Worm (Caenorhabditis elegans) whole organism, late embryonic: ENCODE measurements around the gene R07E5.19.

Experiments used
- C08G9.2 ChIP-seq: sonication (generic microtip); optimal IDR thresholded peaks from 2 replicates; lab custom pipeline; 2016; ENCODE audit warnings: mild to moderate bottlenecking, missing genetic modification characterization, moderate library complexity, missing compliant biosample characterization
- F13H6.1 ChIP-seq: sonication (generic microtip); optimal IDR thresholded peaks from 2 replicates; lab custom pipeline; 2016; ENCODE audit warnings: missing genetic modification characterization, missing compliant biosample characterization
- K09A11.1 ChIP-seq: sonication (generic microtip); optimal IDR thresholded peaks from 2 replicates; lab custom pipeline; 2017; ENCODE audit warnings: antibody characterized with exemption, mild to moderate bottlenecking, missing genetic modification characterization, missing compliant biosample characterization; ENCODE audit not compliant: insufficient read depth
- T23F11.4 ChIP-seq: fragments of 200-800 bp; sonication (Bioruptor generic); optimal IDR thresholded peaks from 2 replicates; lab custom pipeline; 2018; ENCODE audit warnings: mild to moderate bottlenecking, missing genetic modification characterization, missing compliant biosample characterization
- Y22D7AL.16 ChIP-seq: sonication (generic microtip); optimal IDR thresholded peaks from 2 replicates; lab custom pipeline; 2016; ENCODE audit warnings: missing genetic modification characterization, missing compliant biosample characterization
- ahr-1 ChIP-seq: sonication (generic microtip); optimal IDR thresholded peaks from 2 replicates; lab custom pipeline; 2016; ENCODE audit warnings: missing genetic modification characterization, missing compliant biosample characterization
- ama-1 ChIP-seq: fragments of 150-350 bp; optimal IDR thresholded peaks from 2 replicates; lab custom pipeline; 2014
- ceh-18 ChIP-seq: sonication (generic microtip); optimal IDR thresholded peaks from 2 replicates; lab custom pipeline; 2016; ENCODE audit warnings: missing genetic modification characterization, missing compliant biosample characterization
- ceh-2 ChIP-seq: sonication (generic microtip); optimal IDR thresholded peaks from 2 replicates; lab custom pipeline; 2016; ENCODE audit warnings: missing genotype, missing genetic modification characterization, missing compliant biosample characterization
- ceh-24 ChIP-seq: sonication (generic microtip); optimal IDR thresholded peaks from 2 replicates; lab custom pipeline; 2016; ENCODE audit warnings: mild to moderate bottlenecking, missing genetic modification characterization, missing compliant biosample characterization
- ceh-30 ChIP-seq: fragments of 150-350 bp; optimal IDR thresholded peaks from 2 replicates; lab custom pipeline; 2014; ENCODE audit warnings: missing biosample characterization, missing genetic modification characterization
- ceh-31 ChIP-seq: sonication (generic microtip); optimal IDR thresholded peaks from 2 replicates; lab custom pipeline; 2016; ENCODE audit warnings: missing genetic modification characterization, missing compliant biosample characterization
- ceh-34 ChIP-seq: sonication (generic microtip); optimal IDR thresholded peaks from 2 replicates; lab custom pipeline; 2016; ENCODE audit warnings: mild to moderate bottlenecking, missing genetic modification characterization, missing compliant biosample characterization
- ceh-48 ChIP-seq: sonication (generic microtip); optimal IDR thresholded peaks from 2 replicates; lab custom pipeline; 2016; ENCODE audit warnings: missing genetic modification characterization, inconsistent platforms, missing compliant biosample characterization
- ceh-6 ChIP-seq: fragments of 200-800 bp; sonication (Bioruptor generic); optimal IDR thresholded peaks from 2 replicates; lab custom pipeline; 2018; ENCODE audit warnings: mild to moderate bottlenecking, missing genetic modification characterization, missing compliant biosample characterization
- ceh-9 ChIP-seq: sonication (generic microtip); optimal IDR thresholded peaks from 2 replicates; lab custom pipeline; 2016; ENCODE audit warnings: mild to moderate bottlenecking, missing genetic modification characterization, inconsistent platforms, missing compliant biosample characterization
- dve-1 ChIP-seq: sonication (generic microtip); optimal IDR thresholded peaks from 2 replicates; lab custom pipeline; 2017; ENCODE audit warnings: antibody characterized with exemption, mild to moderate bottlenecking, missing genetic modification characterization, missing compliant biosample characterization
- elt-4 ChIP-seq: sonication (generic microtip); optimal IDR thresholded peaks from 2 replicates; lab custom pipeline; 2016; ENCODE audit warnings: missing genetic modification characterization, missing compliant biosample characterization
- ets-4 ChIP-seq: sonication (generic microtip); optimal IDR thresholded peaks from 2 replicates; lab custom pipeline; 2016; ENCODE audit warnings: missing genetic modification characterization, missing compliant biosample characterization
- fax-1 ChIP-seq: sonication (generic microtip); optimal IDR thresholded peaks from 2 replicates; lab custom pipeline; 2016; ENCODE audit warnings: missing genotype, missing genetic modification characterization, missing compliant biosample characterization
- gmeb-2 ChIP-seq: sonication (generic microtip); optimal IDR thresholded peaks from 2 replicates; lab custom pipeline; 2016; ENCODE audit warnings: missing genetic modification characterization, inconsistent platforms, missing compliant biosample characterization
- hlh-13 ChIP-seq: fragments of 200-800 bp; sonication (Bioruptor generic); optimal IDR thresholded peaks from 2 replicates; lab custom pipeline; 2018; ENCODE audit warnings: mild to moderate bottlenecking, missing genetic modification characterization, missing compliant biosample characterization
- hlh-15 ChIP-seq: sonication (generic microtip); optimal IDR thresholded peaks from 2 replicates; lab custom pipeline; 2016; ENCODE audit warnings: missing genetic modification characterization, missing compliant biosample characterization
- hlh-6 ChIP-seq: sonication (generic microtip); optimal IDR thresholded peaks from 2 replicates; lab custom pipeline; 2016; ENCODE audit warnings: missing genotype, missing genetic modification characterization, missing compliant biosample characterization
- hlh-8 ChIP-seq: sonication (generic microtip); optimal IDR thresholded peaks from 2 replicates; lab custom pipeline; 2016; ENCODE audit warnings: missing genotype, missing genetic modification characterization, missing compliant biosample characterization
- lin-11 ChIP-seq: fragments of 200-800 bp; sonication (Bioruptor generic); optimal IDR thresholded peaks from 2 replicates; lab custom pipeline; 2018; ENCODE audit warnings: mild to moderate bottlenecking, missing genetic modification characterization, missing compliant biosample characterization
- nfya-1 ChIP-seq: sonication (generic microtip); optimal IDR thresholded peaks from 2 replicates; lab custom pipeline; 2017; ENCODE audit warnings: missing genetic modification characterization, mild to moderate bottlenecking, missing compliant biosample characterization, antibody characterized with exemption, moderate library complexity
- pag-3 ChIP-seq: sonication (generic microtip); optimal IDR thresholded peaks from 2 replicates; lab custom pipeline; 2016; ENCODE audit warnings: missing compliant biosample characterization, missing genetic modification characterization, borderline replicate concordance
- pat-9 ChIP-seq: fragments of 200-800 bp; sonication (Bioruptor generic); optimal IDR thresholded peaks from 2 replicates; lab custom pipeline; 2018; ENCODE audit warnings: mild to moderate bottlenecking, missing genetic modification characterization, moderate library complexity, missing compliant biosample characterization
- pha-4 ChIP-seq: fragments of 150-350 bp; optimal IDR thresholded peaks from 2 replicates; lab custom pipeline; 2018; ENCODE audit warnings: missing biosample characterization, missing genetic modification reagents, missing genetic modification characterization
- rnt-1 ChIP-seq: sonication (generic microtip); optimal IDR thresholded peaks from 2 replicates; lab custom pipeline; 2016; ENCODE audit warnings: missing genetic modification characterization, missing compliant biosample characterization
- sdc-2 ChIP-seq: sonication (generic microtip); optimal IDR thresholded peaks from 2 replicates; lab custom pipeline; 2016; ENCODE audit warnings: missing genotype, missing genetic modification characterization, missing compliant biosample characterization
- syd-9 ChIP-seq: sonication (generic microtip); optimal IDR thresholded peaks from 2 replicates; lab custom pipeline; 2016; ENCODE audit warnings: mild to moderate bottlenecking, missing genetic modification characterization, moderate library complexity, missing compliant biosample characterization
- tbx-2 ChIP-seq: sonication (generic microtip); optimal IDR thresholded peaks from 2 replicates; lab custom pipeline; 2016; ENCODE audit warnings: missing genetic modification characterization, missing compliant biosample characterization
- tbx-7 ChIP-seq: sonication (generic microtip); optimal IDR thresholded peaks from 2 replicates; lab custom pipeline; 2016; ENCODE audit warnings: missing genotype, missing genetic modification characterization, missing compliant biosample characterization
- ttx-3 ChIP-seq: sonication (generic microtip); optimal IDR thresholded peaks from 2 replicates; lab custom pipeline; 2016; ENCODE audit warnings: missing genetic modification reagents, missing genetic modification characterization, missing compliant biosample characterization

R07E5.19 gene

ce11 chrIII:4378600-4379293 lies 39.1 kb downstream of the R07E5.19 start (continued):
- peak; percentile 18 for TF ChIP-seq hlh-15
- TF ChIP-seq T23F11.4 (GFP tag; lab: Kevin White, UChicago): peak; percentile 67
- TF ChIP-seq syd-9 (tag; lab: Kevin White, UChicago): peak; percentile 62
- TF ChIP-seq K09A11.1 (tag; lab: Kevin White, UChicago): peak; percentile 28
- peak; percentile 60 for TF ChIP-seq gmeb-2 (tag; lab: Kevin White, UChicago)
- peak; percentile 28 for TF ChIP-seq ceh-48 (tag; lab: Kevin White, UChicago)
- peak; percentile 70 for TF ChIP-seq ceh-31 (tag; lab: Kevin White, UChicago)

ce11 chrIII:4374854-4375253 lies 43.0 kb downstream of the R07E5.19 start, which contains the start of gene pals-26:
Gene pals-26, plus strand, starts transcription at chrIII:4375154.
- TF ChIP-seq ceh-6 (no peak), pag-3 (no peak), ceh-34 (tag; lab: Kevin White, UChicago) (no peak), ceh-30 (tag; lab: Kevin White, UChicago) (no peak)
- TF ChIP-seq, all 69 proteins: peak for 0

ce11 chrIII:4372894-4373293 lies 45.0 kb downstream of the R07E5.19 start:
- no peak for TF ChIP-seq C08G9.2 (tag; lab: Kevin White, UChicago)
- no peak for TF ChIP-seq sdc-2 (tag; lab: Kevin White, UChicago)
- TF ChIP-seq fax-1: no peak
- TF ChIP-seq ceh-34 (tag; lab: Kevin White, UChicago): no peak
- TF ChIP-seq tbx-2 (tag; lab: Kevin White, UChicago): no peak
- TF ChIP-seq dve-1 (tag; lab: Kevin White, UChicago): no peak
- TF ChIP-seq tbx-7 (tag; lab: Kevin White, UChicago): no peak
- TF ChIP-seq ceh-9: no peak
- TF ChIP-seq hlh-13 (GFP tag; lab: Kevin White, UChicago): no peak
- no peak for TF ChIP-seq nfya-1 (tag; lab: Kevin White, UChicago)
- TF ChIP-seq ceh-18 (tag; lab: Kevin White, UChicago): no peak
- no peak for TF ChIP-seq elt-4 (tag; lab: Kevin White, UChicago)
- no peak for TF ChIP-seq hlh-6 (tag; lab: Kevin White, UChicago)
- TF ChIP-seq ceh-2 (tag; lab: Kevin White, UChicago): no peak
- no peak for TF ChIP-seq ama-1 (lab: Kevin White, UChicago)
- TF ChIP-seq Y22D7AL.16: no peak
- no peak for TF ChIP-seq pat-9 (tag; lab: Kevin White, UChicago)
- TF ChIP-seq ahr-1 (tag; lab: Kevin White, UChicago): no peak
- no peak for TF ChIP-seq lin-11 (tag; lab: Kevin White, UChicago)
- TF ChIP-seq hlh-8 (tag; lab: Kevin White, UChicago): no peak

ce11 chrIII:4370585-4370984 lies 47.3 kb downstream of the R07E5.19 start, which contains the start of gene ckb-3:
Gene ckb-3, plus strand, starts transcription at chrIII:4370885.
- TF ChIP-seq ahr-1 (tag; lab: Kevin White, UChicago): no peak
- no peak for TF ChIP-seq rnt-1
- no peak for TF ChIP-seq pha-4 (tag; lab: Kevin White, UChicago)
- TF ChIP-seq ttx-3 (tag; lab: Kevin White, UChicago): no peak
- TF ChIP-seq ceh-6: no peak
- no peak for TF ChIP-seq F13H6.1 (tag; lab: Kevin White, UChicago)
- TF ChIP-seq ceh-24 (tag; lab: Kevin White, UChicago): no peak
- no peak for TF ChIP-seq ceh-2 (tag; lab: Kevin White, UChicago)
- TF ChIP-seq ceh-34 (tag; lab: Kevin White, UChicago): no peak
- no peak for TF ChIP-seq ets-4 (tag; lab: Kevin White, UChicago)
- TF ChIP-seq hlh-15: no peak
